Fruit fly (Drosophila melanogaster) whole organism, prepupa: ENCODE measurements around the gene bcd.
A peak's percentile ranks its signal among the peaks of the same experiment; 100 is the strongest.

ENCODE experiments used
- Blimp-1 ChIP-seq: fragments of 200-800 bp; sonication (Bioruptor generic); optimal IDR thresholded peaks from 3 replicates; lab custom pipeline; 2017; ENCODE audit warnings: missing biosample characterization, missing genetic modification characterization, mild to moderate bottlenecking, moderate library complexity, missing genetic modification reagents
- CG11762 ChIP-seq: fragments of 200-800 bp; sonication (Bioruptor generic); optimal IDR thresholded peaks from 3 replicates; lab custom pipeline; 2016; ENCODE audit warnings: missing biosample characterization, missing genetic modification characterization; ENCODE audit not compliant: insufficient read depth
- CG15336 ChIP-seq: fragments of 200-800 bp; sonication (Bioruptor generic); IDR thresholded peaks from 2 replicates; pipeline ENCODE4 v1.3.6; 2022; ENCODE audit warnings: missing biosample characterization, missing genetic modification characterization
- CG1621 ChIP-seq: fragments of 200-800 bp; sonication (Bioruptor generic); optimal IDR thresholded peaks from 3 replicates; lab custom pipeline; 2018; ENCODE audit warnings: missing biosample characterization, mild to moderate bottlenecking, missing genetic modification characterization
- CG16779 ChIP-seq: fragments of 200-800 bp; sonication (Bioruptor generic); optimal IDR thresholded peaks from 3 replicates; lab custom pipeline; 2017; ENCODE audit warnings: missing biosample characterization, mild to moderate bottlenecking, missing genetic modification characterization
- CG3032 ChIP-seq: fragments of 200-800 bp; optimal IDR thresholded peaks from 2 replicates; lab custom pipeline; 2019; ENCODE audit warnings: missing biosample characterization, mild to moderate bottlenecking, missing genetic modification characterization, moderate library complexity
- CG31627 ChIP-seq: fragments of 200-800 bp; sonication (Bioruptor generic); optimal IDR thresholded peaks from 3 replicates; lab custom pipeline; 2016; ENCODE audit warnings: missing biosample characterization, missing genetic modification characterization
- CG34406 ChIP-seq: fragments of 200-800 bp; sonication (Bioruptor generic); optimal IDR thresholded peaks from 3 replicates; lab custom pipeline; 2016; ENCODE audit warnings: missing biosample characterization, missing genetic modification characterization
- CG3919 ChIP-seq: fragments of 200-800 bp; sonication (Bioruptor generic); optimal IDR thresholded peaks from 3 replicates; lab custom pipeline; 2016; ENCODE audit warnings: missing biosample characterization, missing genetic modification characterization
- CG6276 ChIP-seq: fragments of 200-800 bp; sonication (Bioruptor generic); optimal IDR thresholded peaks from 2 replicates; lab custom pipeline; 2017; ENCODE audit warnings: missing biosample characterization, mild to moderate bottlenecking, missing genetic modification characterization
- CG6808 ChIP-seq: fragments of 200-800 bp; sonication (Bioruptor generic); optimal IDR thresholded peaks from 3 replicates; lab custom pipeline; 2017; ENCODE audit warnings: missing biosample characterization, missing genetic modification characterization, mild to moderate bottlenecking, moderate library complexity, missing genetic modification reagents
- CG7368 ChIP-seq: fragments of 200-800 bp; sonication (Bioruptor generic); optimal IDR thresholded peaks from 3 replicates; lab custom pipeline; 2016; ENCODE audit warnings: missing biosample characterization, missing genetic modification characterization
- Eip78C ChIP-seq: fragments of 200-800 bp; sonication (Bioruptor generic); peaks from one replicate; lab custom pipeline; 2016; ENCODE audit warnings: missing biosample characterization, missing genetic modification characterization
- Eip93F ChIP-seq: fragments of 200-800 bp; sonication (Bioruptor generic); optimal IDR thresholded peaks from 2 replicates; lab custom pipeline; 2016; ENCODE audit warnings: missing biosample characterization, mild to moderate bottlenecking, missing genetic modification characterization
- Ets21C ChIP-seq: fragments of 200-800 bp; sonication (Bioruptor generic); optimal IDR thresholded peaks from 3 replicates; lab custom pipeline; 2016; ENCODE audit warnings: missing biosample characterization, missing genetic modification characterization
- Hr4 ChIP-seq: fragments of 200-800 bp; sonication (Bioruptor generic); optimal IDR thresholded peaks from 3 replicates; lab custom pipeline; 2016; ENCODE audit warnings: missing biosample characterization, missing genetic modification characterization
- Lpt ChIP-seq: fragments of 200-800 bp; sonication (Bioruptor generic); optimal IDR thresholded peaks from 3 replicates; lab custom pipeline; 2016; ENCODE audit warnings: missing biosample characterization, missing genetic modification characterization
- OdsH ChIP-seq: fragments of 200-800 bp; sonication (Bioruptor generic); optimal IDR thresholded peaks from 3 replicates; lab custom pipeline; 2016; ENCODE audit warnings: missing biosample characterization, missing genetic modification characterization
- Smox ChIP-seq: fragments of 200-800 bp; sonication (Bioruptor generic); optimal IDR thresholded peaks from 3 replicates; lab custom pipeline; 2016; ENCODE audit warnings: missing biosample characterization, missing genetic modification characterization
- Sox102F ChIP-seq: fragments of 200-800 bp; sonication (Bioruptor generic); optimal IDR thresholded peaks from 2 replicates; lab custom pipeline; 2016; ENCODE audit warnings: missing biosample characterization, mild to moderate bottlenecking, missing genetic modification characterization
- Sox14 ChIP-seq: fragments of 200-800 bp; sonication (Bioruptor generic); optimal IDR thresholded peaks from 3 replicates; lab custom pipeline; 2016; ENCODE audit warnings: missing biosample characterization, missing genetic modification characterization
- Sox15 ChIP-seq: fragments of 200-800 bp; sonication (Bioruptor generic); optimal IDR thresholded peaks from 3 replicates; lab custom pipeline; 2016; ENCODE audit warnings: missing biosample characterization, missing genetic modification characterization
- achi ChIP-seq: fragments of 200-800 bp; sonication (Bioruptor generic); optimal IDR thresholded peaks from 3 replicates; lab custom pipeline; 2016; ENCODE audit warnings: missing biosample characterization, missing genetic modification characterization
- esn ChIP-seq: fragments of 200-800 bp; sonication (Bioruptor generic); optimal IDR thresholded peaks from 2 replicates; lab custom pipeline; 2016; ENCODE audit warnings: missing biosample characterization, mild to moderate bottlenecking, missing genetic modification characterization, moderate library complexity
- fd59A ChIP-seq: fragments of 200-800 bp; sonication (Bioruptor generic); optimal IDR thresholded peaks from 2 replicates; lab custom pipeline; 2017; ENCODE audit warnings: missing biosample characterization, mild to moderate bottlenecking, missing genetic modification characterization, missing genetic modification reagents
- pdm3 ChIP-seq: fragments of 200-800 bp; sonication (Bioruptor generic); optimal IDR thresholded peaks from 3 replicates; lab custom pipeline; 2016; ENCODE audit warnings: missing biosample characterization, missing genetic modification characterization
- salr ChIP-seq, 2 experiments: fragments of 200-800 bp; sonication (Bioruptor generic); optimal IDR thresholded peaks; 3 replicates each; lab custom pipeline; 2016 to 2018; ENCODE audit warnings: missing biosample characterization in 2 of 2, missing genetic modification characterization in 2 of 2, mild to moderate bottlenecking in 1 of 2
- spab ChIP-seq: fragments of 200-800 bp; sonication (Bioruptor generic); optimal IDR thresholded peaks from 2 replicates; lab custom pipeline; 2017; ENCODE audit warnings: missing biosample characterization, mild to moderate bottlenecking, missing genetic modification characterization, missing genetic modification reagents
- ss ChIP-seq, 2 experiments: fragments of 200-800 bp; sonication (Bioruptor generic); optimal IDR thresholded peaks; 2 replicates in 1 of 2; 3 replicates in 1 of 2; lab custom pipeline; 2017 to 2018; ENCODE audit warnings: mild to moderate bottlenecking in 2 of 2, missing biosample characterization in 2 of 2, missing genetic modification characterization in 2 of 2, moderate library complexity in 1 of 2
- svp ChIP-seq: fragments of 200-800 bp; sonication (Bioruptor generic); peaks from one replicate; lab custom pipeline; 2016; ENCODE audit warnings: missing biosample characterization, missing genetic modification characterization
- topi ChIP-seq: fragments of 200-800 bp; sonication (Bioruptor generic); optimal IDR thresholded peaks from 3 replicates; lab custom pipeline; 2016; ENCODE audit warnings: missing biosample characterization, missing genetic modification characterization

bcd gene

DNA sequence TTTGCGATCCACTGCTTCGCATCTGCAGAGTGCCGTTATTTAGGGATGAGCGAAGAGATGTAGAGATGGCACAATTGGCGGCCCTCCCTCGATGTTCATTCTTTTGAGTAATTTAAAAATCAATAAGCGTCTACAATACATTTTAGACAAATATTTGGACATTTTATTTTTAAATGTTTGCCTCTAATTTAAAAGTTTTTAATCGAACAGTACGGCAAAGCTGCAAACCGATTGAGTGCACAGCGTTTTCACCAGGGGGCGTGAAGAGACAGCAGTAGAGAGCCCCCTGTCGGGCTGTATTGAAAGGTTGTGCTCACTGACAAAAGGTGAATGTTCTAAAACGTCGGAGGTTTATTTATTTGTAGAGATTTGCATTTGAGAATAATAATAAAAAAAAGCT is at the start of gene bcd (continued):
- peak; percentile 34 for TF ChIP-seq Sox15 (GFP tag; lab: Kevin White, UChicago)
- TF ChIP-seq spab (GFP tag; lab: Kevin White, UChicago): no peak
- no peak for TF ChIP-seq CG6276 (GFP tag; lab: Kevin White, UChicago)
- TF ChIP-seq topi (GFP tag; lab: Kevin White, UChicago): peak; percentile 58
- peak; percentile 46 for TF ChIP-seq achi (GFP tag; lab: Kevin White, UChicago)
- TF ChIP-seq fd59A (GFP tag; lab: Kevin White, UChicago): no peak
- TF ChIP-seq CG15336 (GFP tag; lab: Robert Waterston, UW): no peak

DNA sequence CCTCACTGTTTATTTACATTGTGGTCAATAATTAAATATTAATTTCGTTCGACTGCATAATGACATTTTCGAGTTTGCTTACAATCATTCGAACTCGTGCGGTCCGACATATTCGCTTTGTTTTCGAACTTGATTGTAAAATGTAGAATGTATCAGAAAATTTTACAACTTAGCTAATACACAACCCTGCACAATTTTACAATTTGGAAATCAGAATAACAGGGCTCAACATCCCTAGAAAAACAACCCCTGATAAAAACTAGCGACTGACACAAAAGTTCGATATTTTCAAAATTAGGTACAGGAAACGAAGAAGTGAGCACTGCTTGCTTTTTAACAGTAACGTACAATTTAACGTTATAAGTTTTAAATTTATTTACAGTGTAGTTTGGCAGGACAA is 47.4 kb upstream of the bcd start:
- TF ChIP-seq Lpt (GFP tag; lab: Kevin White, UChicago): no peak
- TF ChIP-seq CG6808: no peak
- TF ChIP-seq Sox102F (GFP tag; lab: Kevin White, UChicago): no peak
- no peak for TF ChIP-seq Ets21C
- TF ChIP-seq Eip78C: peak; percentile 51
- no peak for TF ChIP-seq Sox14 (GFP tag; lab: Kevin White, UChicago)
- TF ChIP-seq salr (GFP tag; optimal IDR thresholded peaks at IDR 0.05; lab: Kevin White, UChicago): no peak
- no peak for TF ChIP-seq pdm3 (GFP tag; lab: Kevin White, UChicago)
- no peak for TF ChIP-seq esn (GFP tag; lab: Kevin White, UChicago)
- TF ChIP-seq CG6276 (GFP tag; lab: Kevin White, UChicago): no peak
- TF ChIP-seq CG3919 (GFP tag; lab: Kevin White, UChicago): no peak
- TF ChIP-seq svp (GFP tag; lab: Kevin White, UChicago): peak; percentile 25

DNA sequence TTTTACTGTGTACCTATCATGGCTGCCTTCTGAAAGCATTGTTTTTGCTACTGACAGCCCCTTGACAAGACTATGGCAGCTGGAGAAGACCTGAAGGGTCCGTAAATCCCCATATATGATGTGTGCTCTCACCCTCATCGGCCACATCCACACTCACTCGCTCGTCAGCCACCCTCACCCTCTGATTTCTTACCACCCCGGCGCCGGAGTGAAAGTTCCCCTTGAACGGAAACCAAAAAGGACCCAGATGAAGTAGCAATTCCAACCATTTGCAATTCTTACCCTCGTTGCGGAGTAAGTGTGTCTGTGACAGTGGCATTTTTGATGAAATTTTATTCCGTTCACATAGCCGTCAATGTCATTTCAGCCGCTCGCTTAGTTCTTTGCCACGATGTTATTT is 46.7 kb upstream of the bcd start:
- TF ChIP-seq CG7368 (GFP tag; lab: Kevin White, UChicago): no peak
- TF ChIP-seq ss (GFP tag; optimal IDR thresholded peaks at IDR 0.05; lab: Kevin White, UChicago): no peak
- TF ChIP-seq Smox: no peak
- no peak for TF ChIP-seq pdm3 (GFP tag; lab: Kevin White, UChicago)
- no peak for TF ChIP-seq CG34406 (GFP tag; lab: Kevin White, UChicago)
- TF ChIP-seq Eip78C: no peak
- TF ChIP-seq Blimp-1 (GFP tag; lab: Kevin White, UChicago): no peak

DNA sequence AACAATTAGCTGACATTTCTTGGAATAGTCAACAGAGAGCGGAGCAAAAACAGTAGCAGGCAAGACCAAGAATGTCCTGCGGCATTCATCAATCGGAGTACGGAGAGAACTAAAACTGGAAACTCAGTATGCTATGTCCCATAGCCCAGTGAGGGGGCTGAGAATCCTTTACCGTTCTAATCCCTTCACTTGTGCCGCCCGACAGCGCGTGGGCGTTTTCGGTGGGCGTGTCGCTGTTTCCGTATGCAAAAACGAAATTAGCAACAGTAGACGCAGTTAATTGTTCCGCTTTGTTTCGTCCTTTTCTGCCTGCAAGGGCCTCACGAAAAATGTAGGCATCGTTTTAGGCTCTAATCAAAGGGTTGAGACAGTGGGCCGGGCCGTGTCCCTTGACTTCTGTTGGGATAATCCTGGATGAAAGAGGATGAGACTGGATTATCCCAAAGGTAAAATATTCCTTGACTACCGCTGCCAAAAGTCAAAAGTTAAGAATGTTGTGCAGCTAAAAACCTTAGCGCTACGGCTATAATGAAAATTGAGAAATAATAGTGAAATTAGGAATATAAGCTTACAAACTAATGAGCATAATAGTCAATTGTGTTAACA is 45.5 kb upstream of the bcd start:
- no peak for TF ChIP-seq CG3032
- TF ChIP-seq, all 60 proteins: peak for 0

DNA sequence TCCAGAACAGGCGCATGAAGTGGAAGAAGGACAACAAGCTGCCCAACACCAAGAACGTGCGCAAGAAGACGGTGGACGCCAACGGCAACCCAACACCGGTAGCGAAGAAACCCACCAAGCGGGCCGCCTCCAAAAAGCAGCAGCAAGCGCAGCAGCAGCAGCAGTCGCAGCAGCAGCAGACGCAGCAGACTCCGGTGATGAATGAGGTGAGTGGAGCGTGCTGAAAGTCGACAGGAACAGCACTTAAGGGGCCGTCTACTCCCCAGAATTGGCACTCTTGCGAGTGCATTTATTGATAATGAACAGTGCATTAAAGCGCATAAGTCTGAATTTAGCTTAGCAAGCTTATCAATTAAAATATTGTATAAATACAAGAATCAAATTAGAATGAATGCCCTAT is 41.9 kb upstream of the bcd start:
- TF ChIP-seq Eip93F (GFP tag; lab: Kevin White, UChicago) (no peak), CG16779 (tag; lab: Kevin White, UChicago) (no peak), CG6276 (GFP tag; lab: Kevin White, UChicago) (no peak), CG11762 (GFP tag; lab: Kevin White, UChicago) (no peak), OdsH (GFP tag; lab: Kevin White, UChicago) (no peak), Sox102F (GFP tag; lab: Kevin White, UChicago) (no peak), Hr4 (GFP tag; lab: Kevin White, UChicago) (no peak), CG1621 (tag; lab: Kevin White, UChicago) (no peak), CG31627 (GFP tag; lab: Kevin White, UChicago) (no peak), topi (GFP tag; lab: Kevin White, UChicago) (no peak), esn (GFP tag; lab: Kevin White, UChicago) (no peak), Ets21C (no peak), Lpt (GFP tag; lab: Kevin White, UChicago) (no peak)
